Worm (Caenorhabditis elegans) whole organism, L4/young adult: ENCODE data around the gene srw-41.

Experiments
- dao-5 ChIP-seq: sonication (generic microtip); optimal IDR thresholded peaks from 2 replicates; lab custom pipeline; 2016; ENCODE audit warnings: missing genotype, missing genetic modification characterization, moderate library complexity, missing compliant biosample characterization
- him-1 ChIP-seq: sonication (generic microtip); optimal IDR thresholded peaks from 2 replicates; lab custom pipeline; 2016; ENCODE audit warnings: missing genotype, missing genetic modification reagents, missing genetic modification characterization, missing compliant biosample characterization

ce11 chrV:16672198-16672597 lies 25.1 kb upstream of the srw-41 start, which contains the start of gene F14F8.8:
- TF ChIP-seq him-1 (tag; lab: Kevin White, UChicago) (no peak), dao-5 (no peak)
